Fruit fly (Drosophila melanogaster): ENCODE measurements around the gene lectin-22C.
A peak's percentile ranks its signal among the peaks of the same experiment; 100 is the strongest.

lectin-22C gene

dm6 chr2L:2013836-2014434, 23.1 kb downstream of the lectin-22C start:
- TF ChIP-seq grau (tag; optimal IDR thresholded peaks at IDR 0.05) (peak; percentile 79), Tbp (GFP tag; optimal IDR thresholded peaks at IDR 0.05) (no peak), CG3726 (GFP tag; IDR thresholded peaks at IDR 0.05) (no peak), CG4360 (GFP tag; IDR thresholded peaks at IDR 0.05) (peak; percentile 83), phol (tag; optimal IDR thresholded peaks at IDR 0.05) (peak; percentile 5), CG9876 (GFP tag; optimal IDR thresholded peaks at IDR 0.05) (no peak), slou (GFP tag; optimal IDR thresholded peaks at IDR 0.05) (no peak), pros (GFP tag; optimal IDR thresholded peaks at IDR 0.05) (peak; percentile 51), cg (GFP tag; optimal IDR thresholded peaks at IDR 0.05) (peak; percentile 16), dpn (GFP tag; optimal IDR thresholded peaks at IDR 0.05) (no peak), seq (GFP tag; IDR thresholded peaks at IDR 0.05) (no peak), fd102C (GFP tag; optimal IDR thresholded peaks at IDR 0.05) (peak; percentile 5), exex (tag; optimal IDR thresholded peaks at IDR 0.05) (no peak), CG7271 (tag; optimal IDR thresholded peaks at IDR 0.05) (peak; percentile 8), ac (GFP tag; optimal IDR thresholded peaks at IDR 0.05) (peak; percentile 31), D (optimal IDR thresholded peaks at IDR 0.05) (peak; percentile 33), D (GFP tag; optimal IDR thresholded peaks at IDR 0.05) (no peak), tll (GFP tag; optimal IDR thresholded peaks at IDR 0.05) (peak in 1 of 2 experiments; percentile 56), CG12219 (GFP tag; optimal IDR thresholded peaks at IDR 0.05) (no peak), row (GFP tag; IDR thresholded peaks at IDR 0.05) (peak; percentile 44; the same call in 2 of the 3 replicates), lab (GFP tag; optimal IDR thresholded peaks at IDR 0.05) (peak; percentile 16), CG17186 (GFP tag; optimal IDR thresholded peaks at IDR 0.05) (no peak), corto (GFP tag; optimal IDR thresholded peaks at IDR 0.05) (no peak), pho (GFP tag; optimal IDR thresholded peaks at IDR 0.05) (no peak), CG32532 (GFP tag; IDR thresholded peaks at IDR 0.05) (no peak), zen (tag; optimal IDR thresholded peaks at IDR 0.05) (peak; percentile 63), Pdp1 (GFP tag; optimal IDR thresholded peaks at IDR 0.05) (peak in 1 of 2 experiments; percentile 12), wdn (GFP tag; IDR thresholded peaks at IDR 0.05) (no peak), Fer1 (GFP tag; optimal IDR thresholded peaks at IDR 0.05) (peak; percentile 30), CG13894 (tag; optimal IDR thresholded peaks at IDR 0.05) (peak; percentile 21), CG8924 (tag; optimal IDR thresholded peaks at IDR 0.05) (peak; percentile 15), sens (GFP tag) (peak; percentile 30), CG15479 (GFP tag; optimal IDR thresholded peaks at IDR 0.05) (peak; percentile 21), Rfx (GFP tag; IDR thresholded peaks at IDR 0.05) (no peak), CG10654 (GFP tag; optimal IDR thresholded peaks at IDR 0.05) (no peak), CG18599 (GFP tag; optimal IDR thresholded peaks at IDR 0.05) (peak; percentile 6), CG7357 (GFP tag; IDR thresholded peaks at IDR 0.05) (0 out of 3 replicates have a peak, but pooled peaks have one; percentile 15), twi (tag; optimal IDR thresholded peaks at IDR 0.05) (peak; percentile 88), prd (optimal IDR thresholded peaks at IDR 0.05) (no peak), prd (GFP tag; IDR thresholded peaks at IDR 0.05) (peak; percentile 38; the same call in 1 of the 3 replicates), CG1832 (GFP tag; optimal IDR thresholded peaks at IDR 0.05) (peak; percentile 75), CG13424 (tag; optimal IDR thresholded peaks at IDR 0.05) (no peak), pum (GFP tag; optimal IDR thresholded peaks at IDR 0.05) (no peak), Trl (optimal IDR thresholded peaks at IDR 0.05) (peak; percentile 12 to 39), Trl (GFP tag; optimal IDR thresholded peaks at IDR 0.05) (no peak), Sry-δ (GFP tag; optimal IDR thresholded peaks at IDR 0.05) (no peak), CG12769 (tag; optimal IDR thresholded peaks at IDR 0.05) (peak; percentile 27), Gsc (GFP tag; IDR thresholded peaks at IDR 0.05) (no peak), CG3838 (GFP tag; optimal IDR thresholded peaks at IDR 0.05) (no peak), luna (GFP tag; optimal IDR thresholded peaks at IDR 0.05) (no peak), CG33213 (GFP tag; optimal IDR thresholded peaks at IDR 0.05) (no peak)
